Fruit fly (Drosophila melanogaster) whole organism, embryonic: ENCODE measurements around the gene Smox.

Experiments used
- ATbp ChIP-seq: fragments of 200-800 bp; sonication (Bioruptor generic); optimal IDR thresholded peaks from 2 replicates; lab custom pipeline; 2017; ENCODE audit warnings: missing biosample characterization, mild to moderate bottlenecking, missing genetic modification characterization, missing genetic modification reagents
- Abd-B ChIP-seq: fragments of 200-800 bp; sonication (Bioruptor generic); optimal IDR thresholded peaks from 2 replicates; lab custom pipeline; 2018; ENCODE audit warnings: missing biosample characterization, mild to moderate bottlenecking, missing genetic modification characterization, moderate library complexity
- CG10431 ChIP-seq: fragments of 200-800 bp; sonication (Bioruptor generic); optimal IDR thresholded peaks from 3 replicates; lab custom pipeline; 2018; ENCODE audit warnings: missing biosample characterization, mild to moderate bottlenecking, missing genetic modification characterization
- CG10543 ChIP-seq: fragments of 200-800 bp; sonication (Bioruptor generic); optimal IDR thresholded peaks from 3 replicates; lab custom pipeline; 2017; ENCODE audit warnings: missing biosample characterization, mild to moderate bottlenecking, missing genetic modification characterization, moderate library complexity
- CG13424 ChIP-seq: fragments of 200-800 bp; sonication (Bioruptor generic); optimal IDR thresholded peaks from 2 replicates; lab custom pipeline; 2019; ENCODE audit warnings: missing biosample characterization, mild to moderate bottlenecking, missing genetic modification characterization, moderate library complexity
- CG14441 ChIP-seq: fragments of 200-800 bp; sonication (Bioruptor generic); IDR thresholded peaks from 2 replicates; pipeline ENCODE4 v1.3.6; 2022; ENCODE audit warnings: missing biosample characterization, missing genetic modification characterization
- CG15011 ChIP-seq: fragments of 200-800 bp; sonication (Bioruptor generic); optimal IDR thresholded peaks from 3 replicates; lab custom pipeline; 2018; ENCODE audit warnings: missing biosample characterization, mild to moderate bottlenecking, missing genetic modification characterization
- CG15269 ChIP-seq: fragments of 200-800 bp; sonication (Bioruptor generic); optimal IDR thresholded peaks from 2 replicates; lab custom pipeline; 2018; ENCODE audit warnings: missing biosample characterization, mild to moderate bottlenecking, missing genetic modification characterization, moderate library complexity
- CG15514 ChIP-seq: fragments of 200-800 bp; sonication (Bioruptor generic); optimal IDR thresholded peaks from 3 replicates; lab custom pipeline; 2017; ENCODE audit warnings: missing biosample characterization, missing genetic modification characterization, mild to moderate bottlenecking, moderate library complexity, missing genetic modification reagents
- CG1603 ChIP-seq: fragments of 200-800 bp; sonication (Bioruptor generic); optimal IDR thresholded peaks from 2 replicates; lab custom pipeline; 2019; ENCODE audit warnings: missing biosample characterization, mild to moderate bottlenecking, missing genetic modification characterization, moderate library complexity
- CG18262 ChIP-seq: fragments of 200-800 bp; optimal IDR thresholded peaks from 3 replicates; lab custom pipeline; 2019; ENCODE audit warnings: missing biosample characterization, mild to moderate bottlenecking, missing genetic modification characterization, moderate library complexity
- CG2199 ChIP-seq: fragments of 200-800 bp; sonication (Bioruptor generic); IDR thresholded peaks from 3 replicates; pipeline ENCODE4 v1.3.6; 2022; ENCODE audit warnings: missing biosample characterization, missing genetic modification characterization
- CG30403 ChIP-seq: fragments of 200-800 bp; sonication (Bioruptor generic); optimal IDR thresholded peaks from 3 replicates; lab custom pipeline; 2016; ENCODE audit warnings: missing biosample characterization, missing genetic modification characterization
- CG31365 ChIP-seq: fragments of 200-800 bp; sonication (Bioruptor generic); optimal IDR thresholded peaks from 2 replicates; lab custom pipeline; 2018; ENCODE audit warnings: missing biosample characterization, mild to moderate bottlenecking, missing genetic modification characterization
- CG3847 ChIP-seq: fragments of 200-800 bp; sonication (Bioruptor generic); IDR thresholded peaks from 2 replicates; pipeline ENCODE4 v1.3.6; 2022; ENCODE audit warnings: missing biosample characterization, missing genetic modification characterization
- CG3995 ChIP-seq: fragments of 200-800 bp; sonication (Bioruptor generic); optimal IDR thresholded peaks from 3 replicates; lab custom pipeline; 2016; ENCODE audit warnings: missing biosample characterization, missing genetic modification characterization
- CG4360 ChIP-seq: fragments of 200-800 bp; sonication (Bioruptor generic); IDR thresholded peaks from 2 replicates; pipeline ENCODE4 v1.3.6; 2022; ENCODE audit warnings: missing biosample characterization, missing genetic modification characterization
- CG4707 ChIP-seq: fragments of 200-800 bp; sonication (Bioruptor generic); optimal IDR thresholded peaks from 2 replicates; lab custom pipeline; 2018; ENCODE audit warnings: missing biosample characterization, mild to moderate bottlenecking, missing genetic modification characterization, moderate library complexity
- CG6813 ChIP-seq: fragments of 200-800 bp; sonication (Bioruptor generic); optimal IDR thresholded peaks from 2 replicates; lab custom pipeline; 2017; ENCODE audit warnings: missing biosample characterization, missing genetic modification characterization, mild to moderate bottlenecking, moderate library complexity, missing genetic modification reagents
- CG6854 ChIP-seq: fragments of 200-800 bp; sonication (Bioruptor generic); optimal IDR thresholded peaks from 3 replicates; lab custom pipeline; 2017; ENCODE audit warnings: missing biosample characterization, mild to moderate bottlenecking, missing genetic modification characterization
- CG7839 ChIP-seq: fragments of 200-800 bp; sonication (Bioruptor generic); optimal IDR thresholded peaks from 3 replicates; lab custom pipeline; 2018; ENCODE audit warnings: missing biosample characterization, mild to moderate bottlenecking, missing genetic modification characterization, moderate library complexity
- CoRest ChIP-seq: fragments of 200-800 bp; sonication (Bioruptor generic); optimal IDR thresholded peaks from 3 replicates; lab custom pipeline; 2018; ENCODE audit warnings: missing biosample characterization, mild to moderate bottlenecking, missing genetic modification characterization, moderate library complexity
- Deaf1 ChIP-seq: fragments of 200-800 bp; optimal IDR thresholded peaks from 3 replicates; lab custom pipeline; 2019; ENCODE audit warnings: missing biosample characterization, mild to moderate bottlenecking, missing genetic modification characterization, moderate library complexity
- Dip2 ChIP-seq: fragments of 200-800 bp; sonication (Bioruptor generic); IDR thresholded peaks from 2 replicates; pipeline ENCODE4 v1.3.6; 2022; ENCODE audit warnings: missing biosample characterization, missing genetic modification characterization
- Eip74EF ChIP-seq, 2 experiments: fragments of 200-800 bp in 1 of 2; fragments of >200 bp in 1 of 2; sonication (Bioruptor generic) in 1 of 2; optimal IDR thresholded peaks; 2 replicates each; lab custom pipeline; 2017 to 2019; ENCODE audit warnings: missing biosample characterization in 2 of 2, missing genetic modification characterization in 2 of 2, mild to moderate bottlenecking in 1 of 2, moderate library complexity in 1 of 2
- Hand ChIP-seq: fragments of 200-800 bp; sonication (Bioruptor generic); optimal IDR thresholded peaks from 2 replicates; lab custom pipeline; 2017; ENCODE audit warnings: mild to moderate bottlenecking, missing biosample characterization, missing genetic modification reagents, missing genetic modification characterization
- Ravus ChIP-seq: fragments of 200-800 bp; sonication (Bioruptor generic); IDR thresholded peaks from 2 replicates; pipeline ENCODE4 v1.3.6; 2022; ENCODE audit warnings: missing biosample characterization, missing genetic modification characterization
- abd-A ChIP-seq: fragments of 200-800 bp; sonication (Bioruptor generic); optimal IDR thresholded peaks from 3 replicates; lab custom pipeline; 2019; ENCODE audit warnings: missing biosample characterization, mild to moderate bottlenecking, missing genetic modification characterization, moderate library complexity
- bab2 ChIP-seq: fragments of 200-800 bp; sonication (Bioruptor generic); optimal IDR thresholded peaks from 2 replicates; lab custom pipeline; 2016; ENCODE audit warnings: missing biosample characterization, missing genetic modification characterization
- cad ChIP-seq: fragments of >200 bp; optimal IDR thresholded peaks from 2 replicates; lab custom pipeline; 2017; ENCODE audit warnings: missing biosample characterization, missing genetic modification characterization
- chm ChIP-seq: fragments of 200-800 bp; sonication (Bioruptor generic); IDR thresholded peaks from 2 replicates; pipeline ENCODE4 v1.3.6; 2022; ENCODE audit warnings: missing biosample characterization, missing genetic modification characterization
- ci ChIP-seq: fragments of 200-800 bp; sonication (Bioruptor generic); IDR thresholded peaks from 3 replicates; pipeline ENCODE4 v1.3.6; 2022; ENCODE audit warnings: missing biosample characterization, missing genetic modification characterization
- esg ChIP-seq: fragments of 200-800 bp; sonication (Bioruptor generic); conservative IDR thresholded peaks from 2 replicates; pipeline ENCODE4 v1.3.6; 2022; ENCODE audit warnings: missing biosample characterization, missing genetic modification characterization
- ewg ChIP-seq: fragments of 200-800 bp; sonication (Bioruptor generic); optimal IDR thresholded peaks from 3 replicates; lab custom pipeline; 2017; ENCODE audit warnings: mild to moderate bottlenecking, missing biosample characterization, missing genetic modification reagents, missing genetic modification characterization
- gem ChIP-seq: fragments of 200-800 bp; sonication (Bioruptor generic); optimal IDR thresholded peaks from 2 replicates; lab custom pipeline; 2019; ENCODE audit warnings: missing biosample characterization, mild to moderate bottlenecking, missing genetic modification characterization, moderate library complexity
- grau ChIP-seq: fragments of 200-800 bp; optimal IDR thresholded peaks from 3 replicates; lab custom pipeline; 2019; ENCODE audit warnings: missing biosample characterization, mild to moderate bottlenecking, missing genetic modification characterization, moderate library complexity
- gro ChIP-seq: fragments of 200-800 bp; sonication (Bioruptor generic); optimal IDR thresholded peaks from 2 replicates; lab custom pipeline; 2016; ENCODE audit warnings: missing biosample characterization, missing genetic modification characterization
- hb ChIP-seq: fragments of 200-800 bp; sonication (Bioruptor generic); IDR thresholded peaks from 3 replicates; pipeline ENCODE4 v1.3.6; 2022; ENCODE audit warnings: missing biosample characterization, missing genetic modification characterization; ENCODE audit not compliant: partially characterized antibody
- her ChIP-seq: fragments of 200-800 bp; sonication (Bioruptor generic); optimal IDR thresholded peaks from 2 replicates; lab custom pipeline; 2016; ENCODE audit warnings: missing biosample characterization, missing genetic modification characterization
- lab ChIP-seq: fragments of 200-800 bp; sonication (Bioruptor generic); optimal IDR thresholded peaks from 3 replicates; lab custom pipeline; 2017; ENCODE audit warnings: missing biosample characterization, missing genetic modification characterization, mild to moderate bottlenecking, moderate library complexity, missing genetic modification reagents
- nmo ChIP-seq: fragments of 200-800 bp; sonication (Bioruptor generic); optimal IDR thresholded peaks from 2 replicates; lab custom pipeline; 2018; ENCODE audit warnings: missing biosample characterization, mild to moderate bottlenecking, missing genetic modification characterization, moderate library complexity
- nom ChIP-seq: fragments of 200-800 bp; sonication (Bioruptor generic); optimal IDR thresholded peaks from 2 replicates; lab custom pipeline; 2017; ENCODE audit warnings: missing biosample characterization, missing genetic modification characterization, mild to moderate bottlenecking, moderate library complexity, missing genetic modification reagents
- org-1 ChIP-seq: fragments of 200-800 bp; sonication (Bioruptor generic); optimal IDR thresholded peaks from 2 replicates; lab custom pipeline; 2017; ENCODE audit warnings: missing biosample characterization, missing genetic modification characterization
- pan ChIP-seq, 4 experiments: fragments of >200 bp in 3 of 4; fragments of 200-800 bp in 1 of 4; sonication (Bioruptor generic) in 1 of 4; optimal IDR thresholded peaks in 3 of 4; IDR thresholded peaks in 1 of 4; 2 replicates each; pipeline versions ENCODE4 v1.3.6 to Lab custom; 2017 to 2022; ENCODE audit warnings: missing biosample characterization in 2 of 4, missing genetic modification characterization in 2 of 4, mixed read lengths in 1 of 4
- row ChIP-seq: fragments of 200-800 bp; sonication (Bioruptor generic); IDR thresholded peaks from 3 replicates; pipeline ENCODE4 v1.3.6; 2022; ENCODE audit warnings: missing biosample characterization, missing genetic modification characterization
- sens ChIP-seq: fragments of 200-800 bp; sonication (Bioruptor generic); peaks from one replicate; lab custom pipeline; 2016; ENCODE audit warnings: missing biosample characterization, missing genetic modification characterization
- stc ChIP-seq: fragments of 200-800 bp; sonication (Bioruptor generic); IDR thresholded peaks from 2 replicates; pipeline ENCODE4 v1.3.6; 2022; ENCODE audit warnings: missing biosample characterization, missing genetic modification characterization
- stwl ChIP-seq: fragments of 200-800 bp; sonication (Bioruptor generic); optimal IDR thresholded peaks from 3 replicates; lab custom pipeline; 2018; ENCODE audit warnings: missing biosample characterization, mild to moderate bottlenecking, missing genetic modification characterization, moderate library complexity

The Smox gene

dm6 chrX:8178165-8178955 lies 36.3 kb upstream of the Smox start, which contains the start of gene sdt (continued):
- TF ChIP-seq CG7839 (tag; lab: Kevin White, UChicago) = peak; percentile 61
- no peak for TF ChIP-seq CG3995 (GFP tag; lab: Kevin White, UChicago)
- TF ChIP-seq gem (tag; lab: Kevin White, UChicago) = peak; percentile 37
- peak; percentile 9 for TF ChIP-seq CG13424
- TF ChIP-seq CG2199 = no peak
- no peak for TF ChIP-seq CG6813
- no peak for TF ChIP-seq CG15011
- TF ChIP-seq ci (GFP tag; lab: Robert Waterston, UW) = no peak
- no peak for TF ChIP-seq Ravus (GFP tag; lab: Robert Waterston, UW)
- TF ChIP-seq her (GFP tag; lab: Kevin White, UChicago) = no peak
- no peak for TF ChIP-seq stc (GFP tag; lab: Robert Waterston, UW)
- no peak for TF ChIP-seq CG4360
- peak; percentile 36 for TF ChIP-seq Abd-B (GFP tag; lab: Kevin White, UChicago)
- peak; percentile 30 for TF ChIP-seq CG4707 (GFP tag; lab: Kevin White, UChicago)
- TF ChIP-seq CG10431 (GFP tag; lab: Kevin White, UChicago) = no peak
- TF ChIP-seq CG31365 (tag; lab: Kevin White, UChicago) = no peak
- no peak for TF ChIP-seq ATbp (GFP tag; lab: Kevin White, UChicago)
- TF ChIP-seq row (GFP tag; lab: Robert Waterston, UW) = peak; percentile 47
- TF ChIP-seq Dip2 = no peak
- peak; percentile 10 for TF ChIP-seq CG18262 (tag; lab: Kevin White, UChicago)
- peak; percentile 19 for TF ChIP-seq abd-A (tag; lab: Kevin White, UChicago)
- TF ChIP-seq CG1603 = peak; percentile 2
- peak in 1 of 2 experiments; percentile 40 for TF ChIP-seq Eip74EF (GFP tag; optimal IDR thresholded peaks at IDR 0.05; lab: Kevin White, UChicago)
- TF ChIP-seq lab (GFP tag; lab: Kevin White, UChicago) = no peak
- TF ChIP-seq org-1 = peak; percentile 8
- peak; percentile 70 for TF ChIP-seq sens (GFP tag; lab: Kevin White, UChicago)
- no peak for TF ChIP-seq CG3847 (GFP tag; lab: Robert Waterston, UW)
- TF ChIP-seq stwl (tag; lab: Kevin White, UChicago) = no peak
- TF ChIP-seq ewg = peak; percentile 45
- peak; percentile 25 for TF ChIP-seq CoRest
- TF ChIP-seq esg (GFP tag; lab: Robert Waterston, UW) = 0 out of 2 replicates have a peak, but pooled peaks have one; percentile 18
- peak; percentile 85 for TF ChIP-seq Deaf1 (tag; lab: Kevin White, UChicago)
- peak; percentile 75 for TF ChIP-seq nmo (GFP tag; lab: Kevin White, UChicago)
- TF ChIP-seq hb (GFP tag; lab: Robert Waterston, UW) = no peak
- TF ChIP-seq CG15269 (tag; lab: Kevin White, UChicago) = no peak
- peak; percentile 28 for TF ChIP-seq bab2
- no peak for TF ChIP-seq nom (GFP tag; lab: Kevin White, UChicago)
- no peak for TF ChIP-seq CG14441
- peak; percentile 9 for TF ChIP-seq Hand (GFP tag; lab: Kevin White, UChicago)
- peak; percentile 36 for TF ChIP-seq CG30403 (GFP tag; lab: Kevin White, UChicago)
- no peak for TF ChIP-seq CG6854 (GFP tag; lab: Kevin White, UChicago)
- TF ChIP-seq CG15514 = peak; percentile 2
- peak; percentile 46; the same call in 1 of the 2 replicates for TF ChIP-seq chm (GFP tag; lab: Robert Waterston, UW)
- TF ChIP-seq cad (GFP tag; lab: Kevin White, UChicago) = no peak
- TF ChIP-seq pan (optimal IDR thresholded peaks at IDR 0.05; lab: Kevin White, UChicago) = no peak
- TF ChIP-seq pan (GFP tag; optimal IDR thresholded peaks at IDR 0.05 in 1 of 2, IDR thresholded peaks at IDR 0.05 in 1 of 2) = no peak
- peak; percentile 32 for TF ChIP-seq grau (tag; lab: Kevin White, UChicago)
- no peak for TF ChIP-seq CG10543
- TF ChIP-seq gro (GFP tag; lab: Kevin White, UChicago) = no peak
